Fruit fly (Drosophila melanogaster): ENCODE results near the gene mew.

dm6 chrX:13296405-13297183 lies 38.3 kb upstream of the mew start, which contains the start of gene CG1622:
- no peak for TF ChIP-seq kah (GFP tag; optimal IDR thresholded peaks at IDR 0.05)
- TF ChIP-seq Hand (GFP tag; optimal IDR thresholded peaks at IDR 0.05), result no peak
- TF ChIP-seq ATbp (GFP tag; optimal IDR thresholded peaks at IDR 0.05), result no peak
